Fruit fly (Drosophila melanogaster) whole organism, embryonic: Measurements from ENCODE around the gene CG42342.

Experiments used
- Antp ChIP-seq: fragments of 200-800 bp; sonication (Bioruptor generic); optimal IDR thresholded peaks from 3 replicates; lab custom pipeline; 2016; ENCODE audit warnings: missing biosample characterization, missing genetic modification characterization
- B-H1 ChIP-seq: fragments of 200-800 bp; sonication (Bioruptor generic); IDR thresholded peaks from 3 replicates; pipeline ENCODE4 v1.3.6; 2022; ENCODE audit warnings: missing biosample characterization, missing genetic modification characterization
- CG10274 ChIP-seq: fragments of 200-800 bp; sonication (Bioruptor generic); optimal IDR thresholded peaks from 3 replicates; lab custom pipeline; 2017; ENCODE audit warnings: missing biosample characterization, mild to moderate bottlenecking, missing genetic modification characterization
- CG13296 ChIP-seq: fragments of 200-800 bp; sonication (Bioruptor generic); optimal IDR thresholded peaks from 3 replicates; lab custom pipeline; 2018; ENCODE audit warnings: missing biosample characterization, mild to moderate bottlenecking, missing genetic modification characterization
- CG14014 ChIP-seq: fragments of 200-800 bp; sonication (Bioruptor generic); IDR thresholded peaks from 2 replicates; pipeline ENCODE4 v1.3.6; 2022; ENCODE audit warnings: missing biosample characterization, missing genetic modification characterization
- CG16815 ChIP-seq: fragments of 200-800 bp; sonication (Bioruptor generic); optimal IDR thresholded peaks from 3 replicates; lab custom pipeline; 2017; ENCODE audit warnings: missing biosample characterization, mild to moderate bottlenecking, missing genetic modification characterization
- CG31441 ChIP-seq: fragments of 200-800 bp; sonication (Bioruptor generic); IDR thresholded peaks from 2 replicates; pipeline ENCODE4 v1.3.6; 2022; ENCODE audit warnings: missing biosample characterization, missing genetic modification characterization
- CG3163 ChIP-seq: fragments of 200-800 bp; sonication (Bioruptor generic); optimal IDR thresholded peaks from 3 replicates; lab custom pipeline; 2016; ENCODE audit warnings: missing biosample characterization, missing genetic modification characterization
- CG33213 ChIP-seq: fragments of 200-800 bp; sonication (Bioruptor generic); optimal IDR thresholded peaks from 3 replicates; lab custom pipeline; 2016; ENCODE audit warnings: missing biosample characterization, missing genetic modification characterization
- CG3995 ChIP-seq: fragments of 200-800 bp; sonication (Bioruptor generic); optimal IDR thresholded peaks from 3 replicates; lab custom pipeline; 2016; ENCODE audit warnings: missing biosample characterization, missing genetic modification characterization
- CG4617 ChIP-seq: fragments of 200-800 bp; sonication (Bioruptor generic); optimal IDR thresholded peaks from 3 replicates; lab custom pipeline; 2016; ENCODE audit warnings: missing biosample characterization, missing genetic modification characterization, borderline replicate concordance
- CG7987 ChIP-seq: fragments of 200-800 bp; sonication (Bioruptor generic); optimal IDR thresholded peaks from 2 replicates; lab custom pipeline; 2018; ENCODE audit warnings: missing biosample characterization, mild to moderate bottlenecking, missing genetic modification characterization, moderate library complexity
- CG9817 ChIP-seq: fragments of 200-800 bp; sonication (Bioruptor generic); optimal IDR thresholded peaks from 2 replicates; lab custom pipeline; 2018; ENCODE audit warnings: missing biosample characterization, mild to moderate bottlenecking, missing genetic modification characterization, moderate library complexity
- CHES-1-like ChIP-seq: fragments of 200-800 bp; sonication (Bioruptor generic); optimal IDR thresholded peaks from 2 replicates; lab custom pipeline; 2016; ENCODE audit warnings: missing biosample characterization, missing genetic modification characterization
- GATAe ChIP-seq: fragments of 200-800 bp; sonication (Bioruptor generic); conservative IDR thresholded peaks from 2 replicates; pipeline ENCODE4 v1.3.6; 2022; ENCODE audit warnings: missing biosample characterization, missing genetic modification characterization
- HLH4C ChIP-seq: fragments of 200-800 bp; sonication (Bioruptor generic); IDR thresholded peaks from 3 replicates; pipeline ENCODE4 v1.3.6; 2022; ENCODE audit warnings: missing biosample characterization, missing genetic modification characterization; ENCODE audit not compliant: partially characterized antibody
- Hmr ChIP-seq: fragments of 200-800 bp; sonication (Bioruptor generic); optimal IDR thresholded peaks from 3 replicates; lab custom pipeline; 2017; ENCODE audit warnings: mild to moderate bottlenecking, missing biosample characterization, missing genetic modification reagents, missing genetic modification characterization
- Jarid2 ChIP-seq: fragments of 200-800 bp; sonication (Bioruptor generic); optimal IDR thresholded peaks from 3 replicates; lab custom pipeline; 2017; ENCODE audit warnings: mild to moderate bottlenecking, missing biosample characterization, missing genetic modification reagents, missing genetic modification characterization
- Kr ChIP-seq: fragments of 200-800 bp; sonication (Bioruptor generic); optimal IDR thresholded peaks from 2 replicates; lab custom pipeline; 2017; ENCODE audit warnings: missing biosample characterization, mild to moderate bottlenecking, missing genetic modification characterization
- MBD-R2 ChIP-seq: fragments of 200-800 bp; sonication (Bioruptor generic); IDR thresholded peaks from 2 replicates; pipeline ENCODE4 v1.3.6; 2022; ENCODE audit warnings: missing biosample characterization, missing genetic modification characterization
- NK7.1 ChIP-seq: fragments of 200-800 bp; sonication (Bioruptor generic); optimal IDR thresholded peaks from 3 replicates; lab custom pipeline; 2016; ENCODE audit warnings: missing biosample characterization, missing genetic modification characterization
- Nf-YC ChIP-seq: fragments of 200-800 bp; optimal IDR thresholded peaks from 3 replicates; lab custom pipeline; 2019; ENCODE audit warnings: missing biosample characterization, mild to moderate bottlenecking, missing genetic modification characterization, moderate library complexity
- NfI ChIP-seq: fragments of 200-800 bp; sonication (Bioruptor generic); optimal IDR thresholded peaks from 3 replicates; lab custom pipeline; 2018; ENCODE audit warnings: missing biosample characterization, mild to moderate bottlenecking, missing genetic modification characterization, moderate library complexity
- Rfx ChIP-seq: fragments of 200-800 bp; sonication (Bioruptor generic); IDR thresholded peaks from 2 replicates; pipeline ENCODE4 v1.3.6; 2022; ENCODE audit warnings: missing biosample characterization, missing genetic modification characterization
- Sry-δ ChIP-seq: fragments of 200-800 bp; sonication (Bioruptor generic); optimal IDR thresholded peaks from 2 replicates; lab custom pipeline; 2016; ENCODE audit warnings: missing biosample characterization, missing genetic modification characterization
- Taf1 ChIP-seq: fragments of 200-800 bp; sonication (Bioruptor generic); IDR thresholded peaks from 2 replicates; pipeline ENCODE4 v1.3.6; 2022; ENCODE audit warnings: missing biosample characterization, missing genetic modification characterization
- Usf ChIP-seq: fragments of 200-800 bp; sonication (Bioruptor generic); optimal IDR thresholded peaks from 2 replicates; lab custom pipeline; 2017; ENCODE audit warnings: missing genotype, missing biosample characterization, missing genetic modification characterization
- YL-1 ChIP-seq: fragments of 200-800 bp; sonication (Bioruptor generic); optimal IDR thresholded peaks from 3 replicates; lab custom pipeline; 2017; ENCODE audit warnings: missing biosample characterization, mild to moderate bottlenecking, missing genetic modification characterization
- ab ChIP-seq: fragments of 200-800 bp; sonication (Bioruptor generic); optimal IDR thresholded peaks from 2 replicates; lab custom pipeline; 2016; ENCODE audit warnings: missing biosample characterization, missing genetic modification characterization
- abd-A ChIP-seq: fragments of 200-800 bp; sonication (Bioruptor generic); optimal IDR thresholded peaks from 3 replicates; lab custom pipeline; 2019; ENCODE audit warnings: missing biosample characterization, mild to moderate bottlenecking, missing genetic modification characterization, moderate library complexity
- bbx ChIP-seq: fragments of 200-800 bp; sonication (Bioruptor generic); IDR thresholded peaks from 2 replicates; pipeline ENCODE4 v1.3.6; 2022; ENCODE audit warnings: missing biosample characterization, missing genetic modification characterization; ENCODE audit not compliant: partially characterized antibody
- crol ChIP-seq: fragments of 200-800 bp; sonication (Bioruptor generic); IDR thresholded peaks from 2 replicates; pipeline ENCODE4 v1.3.6; 2022; ENCODE audit warnings: missing biosample characterization, missing genetic modification characterization
- dimm ChIP-seq: fragments of 200-800 bp; sonication (Bioruptor generic); IDR thresholded peaks from 2 replicates; pipeline ENCODE4 v1.3.6; 2022; ENCODE audit warnings: missing biosample characterization, missing genetic modification characterization
- fd96Cb ChIP-seq: fragments of 200-800 bp; sonication (Bioruptor generic); optimal IDR thresholded peaks from 2 replicates; lab custom pipeline; 2018; ENCODE audit warnings: missing biosample characterization, mild to moderate bottlenecking, missing genetic modification characterization, moderate library complexity
- gsb ChIP-seq: fragments of 200-800 bp; sonication (Bioruptor generic); IDR thresholded peaks from 2 replicates; pipeline ENCODE4 v1.3.6; 2022; ENCODE audit warnings: missing biosample characterization, missing genetic modification characterization
- her ChIP-seq: fragments of 200-800 bp; sonication (Bioruptor generic); optimal IDR thresholded peaks from 2 replicates; lab custom pipeline; 2016; ENCODE audit warnings: missing biosample characterization, missing genetic modification characterization
- insv ChIP-seq, 2 experiments: fragments of 200-800 bp; sonication (Bioruptor generic); optimal IDR thresholded peaks; 3 replicates each; lab custom pipeline; 2016 to 2018; ENCODE audit warnings: missing biosample characterization in 2 of 2, missing genetic modification characterization in 2 of 2
- jing ChIP-seq: fragments of 200-800 bp; sonication (Bioruptor generic); optimal IDR thresholded peaks from 2 replicates; lab custom pipeline; 2018; ENCODE audit warnings: missing biosample characterization, mild to moderate bottlenecking, missing genetic modification characterization
- jumu ChIP-seq: fragments of 200-800 bp; sonication (Bioruptor generic); optimal IDR thresholded peaks from 3 replicates; lab custom pipeline; 2016; ENCODE audit warnings: missing biosample characterization, missing genetic modification characterization
- maf-S ChIP-seq: fragments of 200-800 bp; sonication (Bioruptor generic); optimal IDR thresholded peaks from 2 replicates; lab custom pipeline; 2016; ENCODE audit warnings: missing biosample characterization, missing genetic modification characterization
- mam ChIP-seq: fragments of 200-800 bp; sonication (Bioruptor generic); optimal IDR thresholded peaks from 3 replicates; lab custom pipeline; 2016; ENCODE audit warnings: missing biosample characterization, missing genetic modification characterization
- oc ChIP-seq: fragments of 200-800 bp; sonication (Bioruptor generic); optimal IDR thresholded peaks from 2 replicates; lab custom pipeline; 2018; ENCODE audit warnings: missing biosample characterization, mild to moderate bottlenecking, missing genetic modification characterization, moderate library complexity
- pan ChIP-seq, 4 experiments: fragments of >200 bp in 3 of 4; fragments of 200-800 bp in 1 of 4; sonication (Bioruptor generic) in 1 of 4; optimal IDR thresholded peaks in 3 of 4; IDR thresholded peaks in 1 of 4; 2 replicates each; pipeline versions ENCODE4 v1.3.6 to Lab custom; 2017 to 2022; ENCODE audit warnings: missing biosample characterization in 2 of 4, missing genetic modification characterization in 2 of 4, mixed read lengths in 1 of 4
- prd ChIP-seq, 3 experiments: fragments of >200 bp in 2 of 3; fragments of 200-800 bp in 1 of 3; sonication (Bioruptor generic) in 1 of 3; optimal IDR thresholded peaks in 2 of 3; IDR thresholded peaks in 1 of 3; 2 replicates in 2 of 3; 3 replicates in 1 of 3; pipeline versions ENCODE4 v1.3.6 to Lab custom; 2017 to 2022; ENCODE audit warnings: missing biosample characterization in 1 of 3, missing genetic modification characterization in 1 of 3
- schlank ChIP-seq: fragments of 200-800 bp; sonication (Bioruptor generic); optimal IDR thresholded peaks from 2 replicates; lab custom pipeline; 2018; ENCODE audit warnings: missing biosample characterization, mild to moderate bottlenecking, missing genetic modification characterization
- seq ChIP-seq: fragments of 200-800 bp; sonication (Bioruptor generic); IDR thresholded peaks from 2 replicates; pipeline ENCODE4 v1.3.6; 2022; ENCODE audit warnings: missing biosample characterization, missing genetic modification characterization
- so ChIP-seq: fragments of 200-800 bp; sonication (Bioruptor generic); IDR thresholded peaks from 3 replicates; pipeline ENCODE4 v1.3.6; 2022; ENCODE audit warnings: missing biosample characterization, missing genetic modification characterization
- stc ChIP-seq: fragments of 200-800 bp; sonication (Bioruptor generic); IDR thresholded peaks from 2 replicates; pipeline ENCODE4 v1.3.6; 2022; ENCODE audit warnings: missing biosample characterization, missing genetic modification characterization
- zen ChIP-seq: fragments of 200-800 bp; sonication (Bioruptor generic); optimal IDR thresholded peaks from 3 replicates; lab custom pipeline; 2018; ENCODE audit warnings: missing biosample characterization, mild to moderate bottlenecking, missing genetic modification characterization, moderate library complexity
- zen2 ChIP-seq: fragments of 200-800 bp; sonication (Bioruptor generic); IDR thresholded peaks from 3 replicates; pipeline ENCODE4 v1.3.6; 2022; ENCODE audit warnings: missing biosample characterization, missing genetic modification characterization; ENCODE audit not compliant: partially characterized antibody

Gene CG42342

DNA sequence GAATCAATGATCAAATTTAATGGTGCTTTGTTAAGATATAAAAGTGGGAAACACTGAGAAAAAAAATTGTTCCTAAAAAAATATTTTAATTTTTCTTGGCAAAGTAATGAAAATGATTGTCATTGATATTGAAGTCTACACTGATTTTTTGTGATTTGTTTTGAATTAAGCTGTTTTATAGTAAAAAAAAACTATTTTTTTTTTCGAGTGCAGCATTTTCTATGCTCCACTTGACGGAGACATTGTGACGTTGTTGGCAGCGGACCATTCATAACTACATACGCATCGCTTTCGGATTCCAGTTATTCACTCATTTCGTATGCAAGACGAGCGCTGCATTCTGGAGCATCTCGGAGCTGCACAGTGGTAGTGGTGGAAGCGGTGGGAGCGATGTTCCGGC is 21.6 kb downstream of the CG42342 start (continued):
- TF ChIP-seq CG14014 (GFP tag; lab: Robert Waterston, UW) (peak; percentile 35; the same call in 1 of the 2 replicates), jumu (GFP tag; lab: Kevin White, UChicago) (peak; percentile 5), ab (no peak), abd-A (peak; percentile 31), Kr (GFP tag; lab: Kevin White, UChicago) (no peak), Usf (GFP tag; lab: Kevin White, UChicago) (no peak), Sry-δ (GFP tag; lab: Kevin White, UChicago) (peak; percentile 4), B-H1 (GFP tag; lab: Robert Waterston, UW) (peak; percentile 67), Taf1 (no peak), CG16815 (GFP tag; lab: Kevin White, UChicago) (no peak), insv (GFP tag; optimal IDR thresholded peaks at IDR 0.05; lab: Kevin White, UChicago) (no peak), Antp (GFP tag; lab: Kevin White, UChicago) (no peak), Hmr (GFP tag; lab: Kevin White, UChicago) (no peak), stc (GFP tag; lab: Robert Waterston, UW) (peak; percentile 86), CG7987 (no peak), prd (optimal IDR thresholded peaks at IDR 0.05; lab: Kevin White, UChicago) (no peak), prd (GFP tag; IDR thresholded peaks at IDR 0.05; lab: Robert Waterston, UW) (peak; percentile 79), seq (GFP tag; lab: Robert Waterston, UW) (peak; percentile 65; the same call in 1 of the 2 replicates), so (GFP tag; lab: Robert Waterston, UW) (peak; percentile 83), zen (tag; lab: Kevin White, UChicago) (peak; percentile 88), pan (optimal IDR thresholded peaks at IDR 0.05; lab: Kevin White, UChicago) (no peak), pan (GFP tag; optimal IDR thresholded peaks at IDR 0.05 in 1 of 2, IDR thresholded peaks at IDR 0.05 in 1 of 2) (peak in 1 of 2 experiments; percentile 74), schlank (tag; lab: Kevin White, UChicago) (no peak), zen2 (GFP tag; lab: Robert Waterston, UW) (no peak), MBD-R2 (GFP tag; lab: Robert Waterston, UW) (peak; percentile 22; the same call in 1 of the 2 replicates), GATAe (GFP tag; lab: Robert Waterston, UW) (no peak), bbx (no peak), CG3995 (GFP tag; lab: Kevin White, UChicago) (no peak), jing (GFP tag; lab: Kevin White, UChicago) (peak; percentile 33), NK7.1 (GFP tag; lab: Kevin White, UChicago) (peak; percentile 32), dimm (peak; percentile 55; the same call in 1 of the 2 replicates), CHES-1-like (no peak), Nf-YC (tag; lab: Kevin White, UChicago) (peak; percentile 38), CG31441 (GFP tag; lab: Robert Waterston, UW) (peak; percentile 92), CG33213 (GFP tag; lab: Kevin White, UChicago) (no peak), CG3163 (no peak), maf-S (GFP tag; lab: Kevin White, UChicago) (no peak), oc (tag; lab: Kevin White, UChicago) (peak; percentile 64), CG4617 (GFP tag; lab: Kevin White, UChicago) (no peak), gsb (GFP tag; lab: Robert Waterston, UW) (no peak), NfI (GFP tag; lab: Kevin White, UChicago) (no peak), Jarid2 (GFP tag; lab: Kevin White, UChicago) (no peak), crol (GFP tag; lab: Robert Waterston, UW) (peak; percentile 18; the same call in 1 of the 2 replicates), mam (GFP tag; lab: Kevin White, UChicago) (peak; percentile 14), Rfx (no peak), fd96Cb (peak; percentile 94), her (GFP tag; lab: Kevin White, UChicago) (no peak), CG13296 (GFP tag; lab: Kevin White, UChicago) (no peak), CG10274 (GFP tag; lab: Kevin White, UChicago) (no peak), CG9817 (peak; percentile 38), YL-1 (GFP tag; lab: Kevin White, UChicago) (no peak), HLH4C (GFP tag; lab: Robert Waterston, UW) (no peak)
